Fruit fly (Drosophila melanogaster): Measurements from ENCODE around the gene Usp7.

dm6 chrX:12006678-12007441 lies 22.0 kb downstream of the Usp7 start, which contains the start of gene CG1806:
- no peak for TF ChIP-seq usp (GFP tag; optimal IDR thresholded peaks at IDR 0.05)
- no peak for TF ChIP-seq psq (optimal IDR thresholded peaks at IDR 0.05)
